Worm (Caenorhabditis elegans) whole organism, L4 larva: Measurements from ENCODE around the gene cox-6C.
"Not testable (repeated sequence)": the region's sequence is repeated elsewhere in the genome, so short reads cannot be mapped to it uniquely, and the experiment has no call there.

Experiments
- F26F4.8 ChIP-seq: fragments of 200-800 bp; sonication (Bioruptor generic); conservative IDR thresholded peaks from 2 replicates; pipeline ENCODE4 v1.3.6; 2022; ENCODE audit warnings: missing genetic modification characterization, missing compliant biosample characterization
- F37D6.2 ChIP-seq: sonication (generic microtip); optimal IDR thresholded peaks from 2 replicates; lab custom pipeline; 2016; ENCODE audit warnings: mild to moderate bottlenecking, missing genetic modification characterization, missing compliant biosample characterization
- F44E2.7 ChIP-seq: fragments of 200-800 bp; sonication (Bioruptor generic); IDR thresholded peaks from 2 replicates; pipeline ENCODE4 v2.1.2; 2022; ENCODE audit warnings: missing genetic modification characterization, missing compliant biosample characterization
- Y5F2A.4 ChIP-seq: fragments of 200-800 bp; sonication (Bioruptor generic); optimal IDR thresholded peaks from 2 replicates; lab custom pipeline; 2018; ENCODE audit warnings: mild to moderate bottlenecking, missing genetic modification characterization, missing compliant biosample characterization
- aha-1 ChIP-seq: fragments of 150-350 bp; peaks from one replicate; lab custom pipeline; 2014; ENCODE audit warnings: missing biosample characterization, missing genetic modification characterization
- ama-1 ChIP-seq: fragments of 150-350 bp; optimal IDR thresholded peaks from 2 replicates; lab custom pipeline; 2014; ENCODE audit warnings: inconsistent platforms, mixed read lengths
- ceh-28 ChIP-seq: fragments of 150-350 bp; optimal IDR thresholded peaks from 2 replicates; lab custom pipeline; 2014; ENCODE audit warnings: missing biosample characterization, missing genetic modification reagents, missing genetic modification characterization
- ceh-32 ChIP-seq: sonication (generic microtip); optimal IDR thresholded peaks from 2 replicates; lab custom pipeline; 2016; ENCODE audit warnings: mild to moderate bottlenecking, missing genetic modification characterization, missing compliant biosample characterization; ENCODE audit not compliant: poor library complexity
- ceh-44 ChIP-seq: fragments of 200-800 bp; sonication (Bioruptor generic); IDR thresholded peaks from 2 replicates; pipeline ENCODE4 v1.3.6; 2022; ENCODE audit warnings: missing genetic modification reagents, missing genetic modification characterization, missing compliant biosample characterization
- cey-2 ChIP-seq: sonication (generic microtip); optimal IDR thresholded peaks from 3 replicates; lab custom pipeline; 2017; ENCODE audit warnings: missing genetic modification characterization, mild to moderate bottlenecking, missing compliant biosample characterization, antibody characterized with exemption, borderline replicate concordance; ENCODE audit not compliant: insufficient read depth
- dmd-6 ChIP-seq: fragments of 200-800 bp; sonication (Bioruptor generic); IDR thresholded peaks from 2 replicates; pipeline ENCODE4 v1.3.6; 2022; ENCODE audit warnings: missing genetic modification reagents, missing genetic modification characterization, missing compliant biosample characterization
- dmd-8 ChIP-seq: fragments of 200-800 bp; sonication (Bioruptor generic); IDR thresholded peaks from 2 replicates; pipeline ENCODE4 v1.3.6; 2022; ENCODE audit warnings: missing genetic modification characterization, missing compliant biosample characterization
- dmd-9 ChIP-seq: fragments of 200-800 bp; sonication (Bioruptor generic); IDR thresholded peaks from 2 replicates; pipeline ENCODE4 v1.3.6; 2022; ENCODE audit warnings: missing genetic modification reagents, missing genetic modification characterization, missing compliant biosample characterization
- egl-27 ChIP-seq: sonication (generic microtip); optimal IDR thresholded peaks from 3 replicates; lab custom pipeline; 2017; ENCODE audit warnings: missing biosample characterization, missing genetic modification reagents, missing genetic modification characterization
- fkh-10 ChIP-seq: fragments of 150-350 bp; optimal IDR thresholded peaks from 2 replicates; lab custom pipeline; 2014; ENCODE audit warnings: missing biosample characterization, missing genetic modification reagents, missing genetic modification characterization
- gei-8 ChIP-seq: fragments of 200-800 bp; sonication (Bioruptor generic); optimal IDR thresholded peaks from 2 replicates; lab custom pipeline; 2018; ENCODE audit warnings: mild to moderate bottlenecking, missing genetic modification characterization, missing compliant biosample characterization
- hmg-1.1 ChIP-seq: fragments of 200-800 bp; sonication (Bioruptor generic); IDR thresholded peaks from 2 replicates; pipeline ENCODE4 v1.3.6; 2022; ENCODE audit warnings: missing genetic modification reagents, missing genetic modification characterization, missing compliant biosample characterization
- lim-7 ChIP-seq: fragments of 200-800 bp; sonication (Bioruptor generic); IDR thresholded peaks from 2 replicates; pipeline ENCODE4 v1.3.6; 2022; ENCODE audit warnings: missing genetic modification characterization, missing compliant biosample characterization
- lin-1 ChIP-seq: fragments of 200-800 bp; sonication (Bioruptor generic); IDR thresholded peaks from 2 replicates; pipeline ENCODE4 v1.3.6; 2022; ENCODE audit warnings: missing genetic modification reagents, missing genetic modification characterization, missing compliant biosample characterization
- lin-38 ChIP-seq: fragments of 200-800 bp; sonication (Bioruptor generic); IDR thresholded peaks from 2 replicates; pipeline ENCODE4 v1.3.6; 2022; ENCODE audit warnings: missing genetic modification reagents, missing genetic modification characterization, missing compliant biosample characterization
- lsy-2 ChIP-seq, 2 experiments: fragments of 150-350 bp in 1 of 2; sonication (generic microtip) in 1 of 2; optimal IDR thresholded peaks; 2 replicates each; lab custom pipeline; 2014 to 2017; ENCODE audit warnings: missing biosample characterization in 2 of 2, missing genetic modification characterization in 2 of 2
- mdt-29 ChIP-seq: fragments of 200-800 bp; sonication (Bioruptor generic); IDR thresholded peaks from 2 replicates; pipeline ENCODE4 v1.3.6; 2022; ENCODE audit warnings: missing genetic modification reagents, missing genetic modification characterization, missing compliant biosample characterization
- mep-1 ChIP-seq: fragments of 150-350 bp; sonication (generic microtip); optimal IDR thresholded peaks from 3 replicates; lab custom pipeline; 2014; ENCODE audit warnings: missing biosample characterization, missing genetic modification characterization
- mxl-2 ChIP-seq: fragments of 200-800 bp; sonication (Bioruptor generic); conservative IDR thresholded peaks from 2 replicates; pipeline ENCODE4 v1.3.6; 2022; ENCODE audit warnings: missing genetic modification reagents, missing genetic modification characterization, missing compliant biosample characterization
- nhr-10 ChIP-seq: fragments of 150-350 bp; optimal IDR thresholded peaks from 2 replicates; lab custom pipeline; 2014; ENCODE audit warnings: missing biosample characterization, missing genetic modification characterization
- nhr-28 ChIP-seq: fragments of 150-350 bp; optimal IDR thresholded peaks from 2 replicates; lab custom pipeline; 2014; ENCODE audit warnings: missing biosample characterization, missing genetic modification characterization
- nhr-41 ChIP-seq: fragments of 200-800 bp; sonication (Bioruptor generic); IDR thresholded peaks from 2 replicates; pipeline ENCODE4 v1.3.6; 2022; ENCODE audit warnings: missing genetic modification reagents, missing genetic modification characterization, missing compliant biosample characterization
- nhr-42 ChIP-seq: fragments of 200-800 bp; sonication (Bioruptor generic); IDR thresholded peaks from 2 replicates; pipeline ENCODE4 v1.3.6; 2022; ENCODE audit warnings: missing genetic modification characterization, missing compliant biosample characterization
- php-3 ChIP-seq: fragments of 200-800 bp; sonication (Bioruptor generic); IDR thresholded peaks from 2 replicates; pipeline ENCODE4 v1.3.6; 2022; ENCODE audit warnings: missing genetic modification reagents, missing genetic modification characterization, missing compliant biosample characterization
- pqm-1 ChIP-seq: sonication (generic microtip); optimal IDR thresholded peaks from 2 replicates; lab custom pipeline; 2017; ENCODE audit warnings: missing biosample characterization, missing genetic modification characterization
- skn-1 ChIP-seq: fragments of 150-350 bp; optimal IDR thresholded peaks from 2 replicates; lab custom pipeline; 2014; ENCODE audit warnings: missing biosample characterization, missing genetic modification characterization
- spr-3 ChIP-seq: fragments of 200-800 bp; sonication (Bioruptor generic); optimal IDR thresholded peaks from 2 replicates; lab custom pipeline; 2018; ENCODE audit warnings: mild to moderate bottlenecking, missing genetic modification characterization, missing compliant biosample characterization
- unc-130 ChIP-seq: sonication (generic microtip); optimal IDR thresholded peaks from 2 replicates; lab custom pipeline; 2016; ENCODE audit warnings: missing genetic modification reagents, missing genetic modification characterization, missing compliant biosample characterization
- zfp-2 ChIP-seq: sonication (generic microtip); optimal IDR thresholded peaks from 2 replicates; lab custom pipeline; 2016; ENCODE audit warnings: mild to moderate bottlenecking, missing genetic modification characterization, missing compliant biosample characterization

Gene cox-6C

ce11 chrIV:102848-103247, 23.7 kb upstream of the cox-6C start (continued):
- TF ChIP-seq dmd-6 (GFP tag; lab: Robert Waterston, UW): 0 out of 2 replicates have a peak, but pooled peaks have one; percentile 18
- peak; percentile 47 for TF ChIP-seq mep-1 (tag; lab: Kevin White, UChicago)
- peak; percentile 57 for TF ChIP-seq aha-1 (tag; lab: Kevin White, UChicago)
- TF ChIP-seq lim-7 (GFP tag; lab: Robert Waterston, UW): no peak
- no peak for TF ChIP-seq php-3 (GFP tag; lab: Robert Waterston, UW)
- TF ChIP-seq zfp-2 (tag; lab: Kevin White, UChicago): no peak
- no peak for TF ChIP-seq ceh-44 (GFP tag; lab: Robert Waterston, UW)
- TF ChIP-seq nhr-42 (GFP tag; lab: Robert Waterston, UW): no peak
- peak; percentile 56 for TF ChIP-seq nhr-28 (tag; lab: Kevin White, UChicago)
- peak; percentile 72 for TF ChIP-seq cey-2 (tag; lab: Kevin White, UChicago)
- TF ChIP-seq hmg-1.1 (GFP tag; lab: Robert Waterston, UW): 0 out of 2 replicates have a peak, but pooled peaks have one; percentile 29
- no peak for TF ChIP-seq dmd-8 (GFP tag; lab: Robert Waterston, UW)
- peak in 1 of 2 experiments; percentile 29 for TF ChIP-seq lsy-2 (tag; optimal IDR thresholded peaks at IDR 0.05; lab: Kevin White, UChicago)
- TF ChIP-seq Y5F2A.4: no peak
- TF ChIP-seq ceh-32 (tag; lab: Kevin White, UChicago): no peak

ce11 chrIV:109307-109706, 17.2 kb upstream of the cox-6C start, which contains the start of gene B0545.4:
TSS of gene B0545.4 (minus strand) at chrIV:109407.
- TF ChIP-seq lin-1 (GFP tag; lab: Robert Waterston, UW): no peak
- TF ChIP-seq unc-130 (GFP tag; lab: Kevin White, UChicago): no peak
- TF ChIP-seq nhr-10: no peak
- TF ChIP-seq mdt-29 (GFP tag; lab: Robert Waterston, UW): no peak
- no peak for TF ChIP-seq fkh-10
- no peak for TF ChIP-seq pqm-1 (tag; lab: Kevin White, UChicago)
- TF ChIP-seq ceh-28 (tag; lab: Kevin White, UChicago): no peak
- no peak for TF ChIP-seq F44E2.7 (GFP tag; lab: Robert Waterston, UW)
- TF ChIP-seq dmd-8 (GFP tag; lab: Robert Waterston, UW): no peak
- no peak for TF ChIP-seq spr-3 (GFP tag; lab: Kevin White, UChicago)
- no peak for TF ChIP-seq skn-1 (tag; lab: Kevin White, UChicago)
- TF ChIP-seq gei-8 (GFP tag; lab: Kevin White, UChicago): no peak
- TF ChIP-seq egl-27: no peak
- no peak for TF ChIP-seq dmd-9 (GFP tag; lab: Robert Waterston, UW)
- no peak for TF ChIP-seq mxl-2 (GFP tag; lab: Robert Waterston, UW)

- TF ChIP-seq lin-1 (GFP tag; lab: Robert Waterston, UW); nhr-41 (GFP tag; lab: Robert Waterston, UW); cey-2 (tag; lab: Kevin White, UChicago): not testable (repeated sequence)
These were observed 15.2 kb upstream of the cox-6C start, which contains the start of gene F29C4.4 for ce11 chrIV:111377-111776. TSS of gene F29C4.4 (plus strand) at chrIV:111677.

- TF ChIP-seq F37D6.2: no peak
- peak; percentile 38 for TF ChIP-seq lin-38
- TF ChIP-seq F26F4.8: 0 out of 2 replicates have a peak, but pooled peaks have one; percentile 13
These were observed 7.7 kb upstream of the cox-6C start for ce11 chrIV:118786-119185.

- no peak for TF ChIP-seq mxl-2 (GFP tag; lab: Robert Waterston, UW)
- TF ChIP-seq ceh-28 (tag; lab: Kevin White, UChicago): no peak
- no peak for TF ChIP-seq ama-1 (lab: Kevin White, UChicago)
These were observed 6.7 kb upstream of the cox-6C start for ce11 chrIV:119792-120191.
